Fruit fly (Drosophila melanogaster): ENCODE data around the gene CG15332.

Gene CG15332

DNA sequence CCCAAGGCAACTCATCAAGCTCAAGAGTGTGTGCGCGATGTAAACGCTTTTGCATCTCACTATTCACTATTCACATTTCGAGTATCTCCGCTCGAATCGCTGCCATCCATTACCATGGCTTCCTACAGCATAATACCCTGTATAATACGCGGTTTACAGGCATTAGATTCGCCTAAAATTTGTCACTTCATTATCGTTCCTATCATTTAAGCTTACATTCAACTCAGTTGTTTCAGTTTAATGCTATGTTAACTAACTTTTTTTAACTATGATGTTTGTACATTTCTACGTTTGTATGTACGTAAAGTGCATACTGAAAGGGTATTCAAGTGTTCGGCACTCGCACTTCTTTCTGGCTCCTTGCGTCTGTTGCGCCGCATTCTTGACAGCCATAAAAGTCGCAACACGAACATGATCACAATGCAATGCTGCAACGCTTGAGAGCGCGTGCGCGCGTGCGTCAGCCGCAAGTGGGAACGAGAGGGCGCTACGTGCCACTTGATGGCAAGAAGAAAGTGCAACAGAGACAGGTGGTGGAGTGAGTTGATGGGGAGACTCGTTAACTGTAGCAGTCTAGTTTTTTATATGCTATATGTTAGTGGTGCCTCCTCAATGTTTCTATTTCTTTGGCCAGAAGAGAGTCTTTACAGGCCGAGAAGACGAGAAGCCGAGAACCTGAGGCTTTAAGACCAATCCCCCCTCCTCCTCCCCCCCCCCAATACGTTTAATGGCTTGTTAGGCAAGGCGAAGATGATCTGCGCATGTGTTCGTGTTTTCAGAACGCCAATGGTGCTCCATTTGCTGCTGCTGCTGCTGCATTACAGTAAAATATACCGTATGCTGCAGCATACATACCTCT, 21.4 kb upstream of the CG15332 start:
- TF ChIP-seq dmrt93B (GFP tag; optimal IDR thresholded peaks at IDR 0.05) (no peak), pan (optimal IDR thresholded peaks at IDR 0.05) (peak; percentile 30), Dfd (GFP tag; optimal IDR thresholded peaks at IDR 0.05) (peak; percentile 81), woc (GFP tag; optimal IDR thresholded peaks at IDR 0.05) (peak; percentile 50)

- TF ChIP-seq brk (GFP tag; optimal IDR thresholded peaks at IDR 0.05) (no peak), Myc (optimal IDR thresholded peaks at IDR 0.05) (no peak), CG9705 (GFP tag; optimal IDR thresholded peaks at IDR 0.05) (no peak), N (GFP tag; optimal IDR thresholded peaks at IDR 0.05) (no peak), Mio (GFP tag; optimal IDR thresholded peaks at IDR 0.05) (no peak), Abd-B (GFP tag; optimal IDR thresholded peaks at IDR 0.05) (no peak), GATAd (GFP tag; optimal IDR thresholded peaks at IDR 0.05) (no peak), sv (GFP tag; optimal IDR thresholded peaks at IDR 0.05) (no peak), CrebA (GFP tag; optimal IDR thresholded peaks at IDR 0.05; ENCODE audit: borderline replicate concordance) (no peak), Rel (GFP tag; optimal IDR thresholded peaks at IDR 0.05) (no peak), Rel (tag; optimal IDR thresholded peaks at IDR 0.05) (no peak), CG32264 (GFP tag; optimal IDR thresholded peaks at IDR 0.05) (no peak), usp (GFP tag; optimal IDR thresholded peaks at IDR 0.05) (no peak), psq (GFP tag; optimal IDR thresholded peaks at IDR 0.05) (no peak), sage (GFP tag; optimal IDR thresholded peaks at IDR 0.05) (no peak), br (GFP tag; optimal IDR thresholded peaks at IDR 0.05) (no peak), foxo (GFP tag; optimal IDR thresholded peaks at IDR 0.05) (peak in 1 of 2 experiments; percentile 12), Hr78 (GFP tag; optimal IDR thresholded peaks at IDR 0.05) (no peak), Dfd (GFP tag; optimal IDR thresholded peaks at IDR 0.05) (peak; percentile 9), ey (GFP tag; optimal IDR thresholded peaks at IDR 0.05) (peak; percentile 3), HLH106 (tag; optimal IDR thresholded peaks at IDR 0.05) (no peak), Hnf4 (GFP tag; optimal IDR thresholded peaks at IDR 0.05) (peak; percentile 2), woc (GFP tag; optimal IDR thresholded peaks at IDR 0.05) (no peak), dl (GFP tag; optimal IDR thresholded peaks at IDR 0.05; ENCODE audit: insufficient read depth in 1 of 2, partially characterized antibody in 2 of 2) (no peak), Hr83 (GFP tag; optimal IDR thresholded peaks at IDR 0.05; ENCODE audit: poor library complexity, severe bottlenecking) (no peak)
Observed at dm6 chrX:7975516-7976257, 19.9 kb upstream of the CG15332 start.

DNA sequence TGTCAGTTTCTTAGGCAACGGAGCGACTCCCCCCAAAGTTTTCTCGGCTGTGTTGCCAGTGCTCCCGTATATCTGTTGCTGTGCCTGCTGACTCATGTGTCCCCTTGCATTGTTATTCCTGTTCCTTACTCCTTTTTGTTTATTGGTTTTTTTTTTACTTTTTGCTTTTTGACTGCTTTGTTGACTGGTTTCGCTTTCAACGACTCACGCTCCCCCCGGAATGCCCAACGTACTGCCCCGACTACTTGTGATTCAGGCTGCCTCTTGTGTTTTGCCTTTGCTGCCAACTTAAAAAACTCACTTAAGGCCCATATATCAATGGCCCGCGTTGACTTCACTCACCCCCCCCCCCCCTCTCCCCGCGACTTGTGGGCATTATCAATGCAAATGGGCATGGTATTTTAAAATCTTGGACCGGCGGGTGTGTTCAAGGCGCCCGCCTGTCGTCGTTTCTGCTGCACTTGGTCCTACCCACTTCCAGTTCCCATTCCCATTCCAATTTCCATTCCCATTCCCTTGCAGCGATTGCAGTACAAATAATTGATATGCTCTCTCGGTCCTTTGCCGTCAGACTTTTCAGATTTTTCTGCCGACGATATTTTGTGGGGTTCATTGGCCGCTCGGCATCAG, 17.6 kb upstream of the CG15332 start:
- TF ChIP-seq CrebA (GFP tag; optimal IDR thresholded peaks at IDR 0.05; ENCODE audit: borderline replicate concordance): no peak
- TF ChIP-seq h (GFP tag; optimal IDR thresholded peaks at IDR 0.05): peak; percentile 20
- TF ChIP-seq Abd-B (GFP tag; optimal IDR thresholded peaks at IDR 0.05): no peak
- TF ChIP-seq dmrt93B (GFP tag; optimal IDR thresholded peaks at IDR 0.05): no peak
- TF ChIP-seq GATAd (GFP tag; optimal IDR thresholded peaks at IDR 0.05): no peak
- peak; percentile 38 for TF ChIP-seq Jra (GFP tag; optimal IDR thresholded peaks at IDR 0.05)
- no peak for TF ChIP-seq Hr83 (GFP tag; optimal IDR thresholded peaks at IDR 0.05; ENCODE audit: poor library complexity, severe bottlenecking)
- no peak for TF ChIP-seq CG32264 (GFP tag; optimal IDR thresholded peaks at IDR 0.05)
- TF ChIP-seq usp (GFP tag; optimal IDR thresholded peaks at IDR 0.05): no peak
- TF ChIP-seq Hnf4 (GFP tag; optimal IDR thresholded peaks at IDR 0.05): no peak
- TF ChIP-seq woc (GFP tag; optimal IDR thresholded peaks at IDR 0.05): no peak
- peak; percentile 61 for TF ChIP-seq psq (GFP tag; optimal IDR thresholded peaks at IDR 0.05)
- no peak for TF ChIP-seq Myc (optimal IDR thresholded peaks at IDR 0.05)
- no peak for TF ChIP-seq lola (GFP tag; optimal IDR thresholded peaks at IDR 0.05)
- TF ChIP-seq Hr78 (GFP tag; optimal IDR thresholded peaks at IDR 0.05): no peak
- TF ChIP-seq CG9705 (GFP tag; optimal IDR thresholded peaks at IDR 0.05): no peak
- no peak for TF ChIP-seq sage (GFP tag; optimal IDR thresholded peaks at IDR 0.05)
- no peak for TF ChIP-seq jim (GFP tag; optimal IDR thresholded peaks at IDR 0.05)
- no peak for TF ChIP-seq Vsx2 (GFP tag; optimal IDR thresholded peaks at IDR 0.05; ENCODE audit: partially characterized antibody)
- no peak for TF ChIP-seq ey (GFP tag; optimal IDR thresholded peaks at IDR 0.05)

Data from whole organism, wandering third instar larva.